Worm (Caenorhabditis elegans) whole organism, late embryonic: Measurements from ENCODE around the gene col-169.

Source experiments
- ama-1 ChIP-seq: fragments of 150-350 bp; optimal IDR thresholded peaks from 2 replicates; lab custom pipeline; 2014
- ceh-2 ChIP-seq: sonication (generic microtip); optimal IDR thresholded peaks from 2 replicates; lab custom pipeline; 2016; ENCODE audit warnings: missing genotype, missing genetic modification characterization, missing compliant biosample characterization
- ceh-31 ChIP-seq: sonication (generic microtip); optimal IDR thresholded peaks from 2 replicates; lab custom pipeline; 2016; ENCODE audit warnings: missing genetic modification characterization, missing compliant biosample characterization
- fax-1 ChIP-seq: sonication (generic microtip); optimal IDR thresholded peaks from 2 replicates; lab custom pipeline; 2016; ENCODE audit warnings: missing genotype, missing genetic modification characterization, missing compliant biosample characterization
- nfya-1 ChIP-seq: sonication (generic microtip); optimal IDR thresholded peaks from 2 replicates; lab custom pipeline; 2017; ENCODE audit warnings: missing genetic modification characterization, mild to moderate bottlenecking, missing compliant biosample characterization, antibody characterized with exemption, moderate library complexity
- nhr-232 ChIP-seq: sonication (generic microtip); optimal IDR thresholded peaks from 2 replicates; lab custom pipeline; 2016; ENCODE audit warnings: missing genetic modification characterization, missing compliant biosample characterization
- npax-4 ChIP-seq: sonication (generic microtip); optimal IDR thresholded peaks from 2 replicates; lab custom pipeline; 2016; ENCODE audit warnings: missing genetic modification characterization, missing compliant biosample characterization
- pha-4 ChIP-seq: fragments of 150-350 bp; optimal IDR thresholded peaks from 2 replicates; lab custom pipeline; 2018; ENCODE audit warnings: missing biosample characterization, missing genetic modification reagents, missing genetic modification characterization
- sox-4 ChIP-seq: sonication (generic microtip); optimal IDR thresholded peaks from 2 replicates; lab custom pipeline; 2017; ENCODE audit warnings: mild to moderate bottlenecking, missing genetic modification characterization, inconsistent platforms, missing compliant biosample characterization

ce11 chrX:6338446-6338845 is 9.5 kb downstream of the col-169 start:
- TF ChIP-seq npax-4 (tag; lab: Kevin White, UChicago): no peak
- no peak for TF ChIP-seq ceh-2 (tag; lab: Kevin White, UChicago)
- no peak for TF ChIP-seq ama-1 (lab: Kevin White, UChicago)
- TF ChIP-seq pha-4 (tag; lab: Kevin White, UChicago): no peak
- no peak for TF ChIP-seq sox-4
- TF ChIP-seq fax-1 (tag; lab: Kevin White, UChicago): no peak
- TF ChIP-seq nhr-232 (tag; lab: Kevin White, UChicago): no peak
- TF ChIP-seq nfya-1 (tag; lab: Kevin White, UChicago): no peak
- TF ChIP-seq ceh-31 (tag; lab: Kevin White, UChicago): no peak
